Fruit fly (Drosophila melanogaster): ENCODE measurements around the gene Pdss2.
A peak's percentile ranks its signal among the peaks of the same experiment; 100 is the strongest.

Gene Pdss2

DNA sequence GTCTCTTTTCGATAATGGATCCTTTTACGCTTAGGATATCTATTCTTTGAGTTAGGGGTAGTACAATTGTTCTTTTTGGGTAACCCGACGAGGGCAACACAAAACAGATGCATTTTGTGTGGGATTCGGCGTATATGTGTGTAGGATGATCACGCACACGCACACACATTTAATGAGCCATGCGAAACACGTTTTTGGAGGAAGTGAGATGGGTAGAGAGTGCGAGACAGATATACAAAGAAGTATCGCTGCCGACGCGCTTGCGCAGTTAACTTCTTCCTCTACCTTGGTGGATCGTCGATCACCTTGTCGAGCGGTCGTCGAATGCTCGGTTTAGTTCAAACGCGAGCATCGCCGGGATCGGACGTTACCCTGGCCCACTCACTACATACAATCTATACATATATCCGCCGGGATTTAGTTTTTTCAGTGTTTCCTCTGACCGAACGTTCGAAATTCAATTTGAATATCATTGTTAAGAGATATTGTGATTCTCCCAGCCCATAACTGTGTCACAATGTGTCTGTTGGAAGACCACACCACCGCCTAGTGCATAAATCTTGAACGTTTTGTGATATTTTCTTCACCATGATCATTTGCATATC, 39.9 kb downstream of the Pdss2 start (continued):
- TF ChIP-seq dimm (GFP tag; IDR thresholded peaks at IDR 0.05) (no peak), CG18011 (GFP tag; optimal IDR thresholded peaks at IDR 0.05) (no peak), CG32767 (GFP tag; IDR thresholded peaks at IDR 0.05) (peak; percentile 26; the same call in 1 of the 2 replicates), chm (GFP tag; IDR thresholded peaks at IDR 0.05) (peak; percentile 71; the same call in 1 of the 2 replicates), sr (GFP tag; IDR thresholded peaks at IDR 0.05) (peak; percentile 69; the same call in 2 of the 3 replicates), fd64A (GFP tag; optimal IDR thresholded peaks at IDR 0.05) (no peak), crp (GFP tag; optimal IDR thresholded peaks at IDR 0.05) (no peak), CG3838 (GFP tag; optimal IDR thresholded peaks at IDR 0.05) (no peak), gcm (GFP tag; optimal IDR thresholded peaks at IDR 0.05) (peak; percentile 1), CG1832 (GFP tag; optimal IDR thresholded peaks at IDR 0.05) (peak; percentile 78), MESR4 (GFP tag; optimal IDR thresholded peaks at IDR 0.05) (peak; percentile 1), CG9437 (GFP tag; optimal IDR thresholded peaks at IDR 0.05) (no peak), rib (GFP tag; IDR thresholded peaks at IDR 0.05) (peak; percentile 49; the same call in 1 of the 2 replicates), hth (optimal IDR thresholded peaks at IDR 0.05) (no peak), CG3065 (GFP tag; optimal IDR thresholded peaks at IDR 0.05) (no peak), unpg (GFP tag; optimal IDR thresholded peaks at IDR 0.05) (no peak), CG7745 (tag; optimal IDR thresholded peaks at IDR 0.05) (peak; percentile 38), Jarid2 (GFP tag; optimal IDR thresholded peaks at IDR 0.05) (peak; percentile 15), Dll (GFP tag; IDR thresholded peaks at IDR 0.05; ENCODE audit: partially characterized antibody) (peak; percentile 28; the same call in 1 of the 4 replicates), vvl (GFP tag; IDR thresholded peaks at IDR 0.05) (peak; percentile 54; the same call in 1 of the 2 replicates), zen (tag; optimal IDR thresholded peaks at IDR 0.05) (peak; percentile 90), Dref (GFP tag; IDR thresholded peaks at IDR 0.05) (no peak), kni (GFP tag; optimal IDR thresholded peaks at IDR 0.05) (peak; percentile 90), so (GFP tag; IDR thresholded peaks at IDR 0.05) (peak; percentile 44; the same call in 1 of the 3 replicates), schlank (tag; optimal IDR thresholded peaks at IDR 0.05) (no peak), CG1792 (GFP tag; optimal IDR thresholded peaks at IDR 0.05) (no peak), PHDP (tag; optimal IDR thresholded peaks at IDR 0.05) (no peak), sob (GFP tag; IDR thresholded peaks at IDR 0.05) (no peak), chinmo (GFP tag; IDR thresholded peaks at IDR 0.05; ENCODE audit: partially characterized antibody) (0 out of 4 replicates have a peak, but pooled peaks have one; percentile 75), Tbp (GFP tag; optimal IDR thresholded peaks at IDR 0.05) (no peak), CG11456 (GFP tag; IDR thresholded peaks at IDR 0.05) (no peak), tll (GFP tag; optimal IDR thresholded peaks at IDR 0.05) (peak in 1 of 2 experiments; percentile 77), dmrt99B (tag; optimal IDR thresholded peaks at IDR 0.05) (no peak), dati (GFP tag; IDR thresholded peaks at IDR 0.05) (no peak), CG15696 (tag; optimal IDR thresholded peaks at IDR 0.05) (no peak), tin (GFP tag; optimal IDR thresholded peaks at IDR 0.05) (no peak), TFAM (GFP tag; optimal IDR thresholded peaks at IDR 0.05) (no peak), CG6791 (GFP tag; IDR thresholded peaks at IDR 0.05; ENCODE audit: partially characterized antibody) (peak; percentile 64; the same call in 1 of the 3 replicates), CG18619 (GFP tag; optimal IDR thresholded peaks at IDR 0.05) (no peak), pb (GFP tag; optimal IDR thresholded peaks at IDR 0.05) (no peak), CG2889 (GFP tag; IDR thresholded peaks at IDR 0.05) (no peak), insv (GFP tag; optimal IDR thresholded peaks at IDR 0.05) (peak in 1 of 2 experiments; percentile 1), Hand (GFP tag; optimal IDR thresholded peaks at IDR 0.05) (no peak), nom (GFP tag; optimal IDR thresholded peaks at IDR 0.05) (peak; percentile 66), slbo (GFP tag; IDR thresholded peaks at IDR 0.05) (no peak), CG6765 (GFP tag; optimal IDR thresholded peaks at IDR 0.05) (no peak), amos (GFP tag; IDR thresholded peaks at IDR 0.05; ENCODE audit: partially characterized antibody) (0 out of 2 replicates have a peak, but pooled peaks have one; percentile 24), CkIIα-i1 (GFP tag; IDR thresholded peaks at IDR 0.05) (no peak), sna (GFP tag; IDR thresholded peaks at IDR 0.05; ENCODE audit: partially characterized antibody) (no peak)
